Worm (Caenorhabditis elegans) whole organism, late embryonic: ENCODE results near the gene Y44A6C.2.

ENCODE experiments used
- K02D7.2 ChIP-seq: sonication (generic microtip); optimal IDR thresholded peaks from 2 replicates; lab custom pipeline; 2017; ENCODE audit warnings: mild to moderate bottlenecking, missing genetic modification characterization, missing compliant biosample characterization
- ceh-19 ChIP-seq: fragments of 200-800 bp; sonication (Bioruptor generic); optimal IDR thresholded peaks from 2 replicates; lab custom pipeline; 2018; ENCODE audit warnings: mild to moderate bottlenecking, missing genetic modification characterization, missing compliant biosample characterization
- ceh-34 ChIP-seq: sonication (generic microtip); optimal IDR thresholded peaks from 2 replicates; lab custom pipeline; 2016; ENCODE audit warnings: mild to moderate bottlenecking, missing genetic modification characterization, missing compliant biosample characterization
- dmd-4 ChIP-seq: sonication (generic microtip); optimal IDR thresholded peaks from 2 replicates; lab custom pipeline; 2016; ENCODE audit warnings: borderline replicate concordance, missing genetic modification characterization, missing compliant biosample characterization
- nhr-11 ChIP-seq: fragments of 150-350 bp; optimal IDR thresholded peaks from 2 replicates; lab custom pipeline; 2014; ENCODE audit warnings: missing biosample characterization, missing genetic modification characterization
- rnt-1 ChIP-seq: sonication (generic microtip); optimal IDR thresholded peaks from 2 replicates; lab custom pipeline; 2016; ENCODE audit warnings: missing genetic modification characterization, missing compliant biosample characterization
- sox-4 ChIP-seq: sonication (generic microtip); optimal IDR thresholded peaks from 2 replicates; lab custom pipeline; 2017; ENCODE audit warnings: mild to moderate bottlenecking, missing genetic modification characterization, inconsistent platforms, missing compliant biosample characterization

DNA sequence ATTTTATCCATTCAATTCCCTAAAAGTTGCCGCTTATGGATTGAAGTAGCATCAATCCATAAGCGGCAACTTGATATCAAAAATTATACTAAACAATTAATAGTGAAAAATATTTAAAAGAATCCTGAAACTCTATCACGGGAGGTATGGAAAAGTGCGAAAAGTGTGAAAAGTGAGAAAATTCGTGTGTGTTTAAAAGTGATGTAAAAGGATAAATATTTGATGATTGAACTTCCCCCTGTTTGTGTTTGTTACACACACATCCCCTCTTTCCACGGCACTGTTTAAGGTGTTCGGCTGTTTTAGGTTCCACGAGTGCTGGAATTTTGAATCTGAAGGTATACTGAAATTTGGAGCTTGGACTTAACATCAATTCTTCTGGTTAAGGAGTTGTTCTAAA is 25.9 kb downstream of the Y44A6C.2 start:
- TF ChIP-seq ceh-34 (no peak), sox-4 (tag; lab: Kevin White, UChicago) (no peak), K02D7.2 (tag; lab: Kevin White, UChicago) (no peak), dmd-4 (no peak), ceh-19 (GFP tag; lab: Kevin White, UChicago) (no peak), nhr-11 (no peak), rnt-1 (tag; lab: Kevin White, UChicago) (no peak)
